Worm (Caenorhabditis elegans) whole organism, young adult: Measurements from ENCODE around the gene kmo-1.

Source experiments
- B0019.2 ChIP-seq: fragments of 200-800 bp; sonication (Bioruptor generic); conservative IDR thresholded peaks from 2 replicates; pipeline ENCODE4 v1.3.6; 2022; ENCODE audit warnings: missing genetic modification reagents, missing genetic modification characterization, missing compliant biosample characterization
- B0336.3 ChIP-seq: fragments of 200-800 bp; sonication (Bioruptor generic); IDR thresholded peaks from 2 replicates; pipeline ENCODE4 v1.3.6; 2022; ENCODE audit warnings: missing genetic modification characterization, missing compliant biosample characterization
- C17E4.6 ChIP-seq: fragments of 200-800 bp; sonication (Bioruptor generic); IDR thresholded peaks from 2 replicates; pipeline ENCODE4 v1.3.6; 2022; ENCODE audit warnings: missing genetic modification reagents, missing genetic modification characterization, missing compliant biosample characterization
- F10E7.11 ChIP-seq: sonication (generic microtip); optimal IDR thresholded peaks from 2 replicates; lab custom pipeline; 2017; ENCODE audit warnings: mild to moderate bottlenecking, missing genetic modification characterization, moderate library complexity, missing compliant biosample characterization
- F23B12.7 ChIP-seq: sonication (generic microtip); optimal IDR thresholded peaks from 2 replicates; lab custom pipeline; 2017; ENCODE audit warnings: missing genetic modification characterization, mild to moderate bottlenecking, missing compliant biosample characterization, antibody characterized with exemption, moderate library complexity; ENCODE audit not compliant: insufficient read depth
- F33H1.4 ChIP-seq: fragments of 200-800 bp; sonication (Bioruptor generic); IDR thresholded peaks from 2 replicates; pipeline ENCODE4 v1.3.6; 2022; ENCODE audit warnings: missing genetic modification reagents, missing genetic modification characterization, missing compliant biosample characterization
- F37B4.10 ChIP-seq: fragments of 200-800 bp; sonication (Bioruptor generic); IDR thresholded peaks from 2 replicates; pipeline ENCODE4 v1.3.6; 2022; ENCODE audit warnings: missing genetic modification characterization, missing compliant biosample characterization
- F55B11.4 ChIP-seq: sonication (generic microtip); optimal IDR thresholded peaks from 2 replicates; lab custom pipeline; 2016; ENCODE audit warnings: missing compliant biosample characterization, missing genetic modification characterization, borderline replicate concordance; ENCODE audit not compliant: insufficient read depth
- F57A8.1 ChIP-seq: fragments of 200-800 bp; sonication (Bioruptor generic); optimal IDR thresholded peaks from 2 replicates; lab custom pipeline; 2018; ENCODE audit warnings: mild to moderate bottlenecking, missing genetic modification characterization, moderate library complexity, missing compliant biosample characterization
- F57C9.4 ChIP-seq: sonication (generic microtip); optimal IDR thresholded peaks from 2 replicates; lab custom pipeline; 2017; ENCODE audit warnings: mild to moderate bottlenecking, missing genetic modification characterization, missing compliant biosample characterization
- Y53G8AR.9 ChIP-seq: fragments of 200-800 bp; sonication (Bioruptor generic); conservative IDR thresholded peaks from 2 replicates; pipeline ENCODE4 v1.3.6; 2022; ENCODE audit warnings: missing genetic modification reagents, missing genetic modification characterization, missing compliant biosample characterization
- ZK185.1 ChIP-seq: sonication (generic microtip); optimal IDR thresholded peaks from 2 replicates; lab custom pipeline; 2016; ENCODE audit warnings: mild to moderate bottlenecking, missing genetic modification characterization, missing compliant biosample characterization; ENCODE audit not compliant: poor library complexity, severe bottlenecking
- akir-1 ChIP-seq: fragments of 200-800 bp; sonication (Bioruptor generic); optimal IDR thresholded peaks from 2 replicates; lab custom pipeline; 2018; ENCODE audit warnings: mild to moderate bottlenecking, missing genetic modification characterization, moderate library complexity, missing compliant biosample characterization
- ama-1 ChIP-seq, 3 experiments: fragments of 150-350 bp in 1 of 3; sonication (generic microtip) in 2 of 3; optimal IDR thresholded peaks; 2 replicates each; lab custom pipeline; 2014 to 2018; ENCODE audit warnings: missing biosample characterization in 2 of 3, missing genetic modification characterization in 2 of 3, missing genetic modification reagents in 2 of 3
- athp-1 ChIP-seq: sonication (generic microtip); optimal IDR thresholded peaks from 2 replicates; lab custom pipeline; 2017; ENCODE audit warnings: mild to moderate bottlenecking, missing genetic modification characterization, missing compliant biosample characterization
- attf-3 ChIP-seq: fragments of 200-800 bp; sonication (Bioruptor generic); conservative IDR thresholded peaks from 2 replicates; pipeline ENCODE4 v1.3.6; 2022; ENCODE audit warnings: missing genetic modification reagents, missing genetic modification characterization, missing compliant biosample characterization
- bed-1 ChIP-seq: fragments of 200-800 bp; sonication (Bioruptor generic); IDR thresholded peaks from 2 replicates; pipeline ENCODE4 v1.3.6; 2022; ENCODE audit warnings: missing genetic modification reagents, missing genetic modification characterization, missing compliant biosample characterization
- cebp-1 ChIP-seq, 2 experiments: fragments of 200-800 bp in 1 of 2; sonication (Bioruptor generic) in 1 of 2; sonication (generic microtip) in 1 of 2; IDR thresholded peaks in 1 of 2; optimal IDR thresholded peaks in 1 of 2; 2 replicates each; pipeline versions ENCODE4 v1.3.6 to Lab custom; 2017 to 2022; ENCODE audit warnings: missing compliant biosample characterization in 2 of 2, missing genetic modification characterization in 2 of 2, mild to moderate bottlenecking in 1 of 2, missing genetic modification reagents in 1 of 2, moderate library complexity in 1 of 2
- ceh-27 ChIP-seq: fragments of 200-800 bp; sonication (Bioruptor generic); optimal IDR thresholded peaks from 2 replicates; lab custom pipeline; 2018; ENCODE audit warnings: mild to moderate bottlenecking, missing genetic modification characterization, moderate library complexity, missing compliant biosample characterization
- egl-18 ChIP-seq: fragments of 200-800 bp; sonication (Bioruptor generic); IDR thresholded peaks from 2 replicates; pipeline ENCODE4 v1.3.6; 2022; ENCODE audit warnings: missing genetic modification reagents, missing genetic modification characterization, missing compliant biosample characterization
- egl-44 ChIP-seq: fragments of 200-800 bp; sonication (Bioruptor generic); IDR thresholded peaks from 2 replicates; pipeline ENCODE4 v1.3.6; 2022; ENCODE audit warnings: missing genetic modification reagents, missing genetic modification characterization, missing compliant biosample characterization
- him-1 ChIP-seq: sonication (generic microtip); optimal IDR thresholded peaks from 2 replicates; lab custom pipeline; 2016; ENCODE audit warnings: missing genotype, missing genetic modification reagents, missing genetic modification characterization, missing compliant biosample characterization
- hlh-12 ChIP-seq: sonication (generic microtip); optimal IDR thresholded peaks from 2 replicates; lab custom pipeline; 2016; ENCODE audit warnings: missing genetic modification characterization, missing compliant biosample characterization
- hmg-20 ChIP-seq: fragments of 200-800 bp; sonication (Bioruptor generic); IDR thresholded peaks from 2 replicates; pipeline ENCODE4 v1.3.6; 2022; ENCODE audit warnings: missing genetic modification reagents, missing genetic modification characterization, missing compliant biosample characterization
- hrde-1 ChIP-seq: sonication (generic microtip); optimal IDR thresholded peaks from 2 replicates; lab custom pipeline; 2016; ENCODE audit warnings: missing genetic modification characterization, mild to moderate bottlenecking, missing compliant biosample characterization, moderate library complexity, missing genotype, missing genetic modification reagents, borderline replicate concordance
- hsf-1 ChIP-seq: fragments of 200-800 bp; sonication (Bioruptor generic); IDR thresholded peaks from 2 replicates; pipeline ENCODE4 v1.3.6; 2022; ENCODE audit warnings: missing genetic modification reagents, missing genetic modification characterization, missing compliant biosample characterization
- lsl-1 ChIP-seq: fragments of 200-800 bp; sonication (Bioruptor generic); optimal IDR thresholded peaks from 2 replicates; lab custom pipeline; 2018; ENCODE audit warnings: mild to moderate bottlenecking, missing genetic modification characterization, moderate library complexity, missing compliant biosample characterization
- lsy-27 ChIP-seq: sonication (generic microtip); optimal IDR thresholded peaks from 2 replicates; lab custom pipeline; 2017; ENCODE audit warnings: missing genetic modification characterization, mild to moderate bottlenecking, missing compliant biosample characterization, antibody characterized with exemption, missing genotype, borderline replicate concordance; ENCODE audit not compliant: insufficient read depth
- mes-4 ChIP-seq: sonication (generic microtip); optimal IDR thresholded peaks from 2 replicates; lab custom pipeline; 2016; ENCODE audit warnings: missing genotype, missing genetic modification characterization, missing compliant biosample characterization
- rec-8 ChIP-seq, 2 experiments: sonication (generic microtip); optimal IDR thresholded peaks; 2 replicates each; lab custom pipeline; 2016; ENCODE audit warnings: mild to moderate bottlenecking in 2 of 2, missing genetic modification characterization in 2 of 2, missing genetic modification reagents in 2 of 2, missing genotype in 2 of 2, missing biosample characterization in 1 of 2, missing compliant biosample characterization in 1 of 2, moderate library complexity in 1 of 2
- repo-1 ChIP-seq: sonication (generic microtip); optimal IDR thresholded peaks from 2 replicates; lab custom pipeline; 2017; ENCODE audit warnings: mild to moderate bottlenecking, missing genetic modification characterization, missing compliant biosample characterization
- sdz-38 ChIP-seq: sonication (generic microtip); optimal IDR thresholded peaks from 2 replicates; lab custom pipeline; 2016; ENCODE audit warnings: missing genotype, missing genetic modification characterization, missing compliant biosample characterization
- snpc-3.4 ChIP-seq: sonication (generic microtip); optimal IDR thresholded peaks from 2 replicates; lab custom pipeline; 2017; ENCODE audit warnings: missing genetic modification characterization, mild to moderate bottlenecking, missing compliant biosample characterization, antibody characterized with exemption, moderate library complexity, missing genotype, missing genetic modification reagents
- unc-130 ChIP-seq: sonication (generic microtip); optimal IDR thresholded peaks from 2 replicates; lab custom pipeline; 2016; ENCODE audit warnings: missing genetic modification reagents, missing genetic modification characterization, missing compliant biosample characterization
- unc-62 ChIP-seq: fragments of 150-350 bp; optimal IDR thresholded peaks from 2 replicates; lab custom pipeline; 2014; ENCODE audit warnings: missing biosample characterization, missing genetic modification reagents, missing genetic modification characterization
- zim-3 ChIP-seq: sonication (generic microtip); optimal IDR thresholded peaks from 2 replicates; lab custom pipeline; 2017; ENCODE audit warnings: mild to moderate bottlenecking, missing genetic modification characterization, moderate library complexity, missing compliant biosample characterization
- ztf-28 ChIP-seq: fragments of 200-800 bp; sonication (Bioruptor generic); IDR thresholded peaks from 2 replicates; pipeline ENCODE4 v1.3.6; 2022; ENCODE audit warnings: missing genetic modification reagents, missing genetic modification characterization, missing compliant biosample characterization
- ztf-3 ChIP-seq: fragments of 200-800 bp; sonication (Bioruptor generic); optimal IDR thresholded peaks from 2 replicates; lab custom pipeline; 2018; ENCODE audit warnings: mild to moderate bottlenecking, missing genetic modification characterization, missing compliant biosample characterization

Gene kmo-1

ce11 chrV:12063036-12063435 is 7.3 kb downstream of the kmo-1 start, which contains the start of gene clh-6 (continued):
- TF ChIP-seq Y53G8AR.9 (GFP tag; lab: Robert Waterston, UW) (peak; percentile 69; the same call in 1 of the 2 replicates), cebp-1 (GFP tag; IDR thresholded peaks at IDR 0.05; lab: Robert Waterston, UW) (no peak), cebp-1 (tag; optimal IDR thresholded peaks at IDR 0.05; lab: Kevin White, UChicago) (peak; percentile 35), ama-1 (optimal IDR thresholded peaks at IDR 0.05; lab: Kevin White, UChicago) (peak; percentile 38), ama-1 (GFP tag; optimal IDR thresholded peaks at IDR 0.05; lab: Kevin White, UChicago) (peak; percentile 14 to 72), hlh-12 (tag; lab: Kevin White, UChicago) (no peak), snpc-3.4 (peak; percentile 51), hsf-1 (peak; percentile 51; the same call in 1 of the 2 replicates), lsy-27 (no peak), athp-1 (tag; lab: Kevin White, UChicago) (no peak), him-1 (tag; lab: Kevin White, UChicago) (no peak), C17E4.6 (GFP tag; lab: Robert Waterston, UW) (no peak), repo-1 (tag; lab: Kevin White, UChicago) (peak; percentile 69)

- no peak for TF ChIP-seq attf-3 (GFP tag; lab: Robert Waterston, UW)
- no peak for TF ChIP-seq ZK185.1 (tag; lab: Kevin White, UChicago)
- no peak for TF ChIP-seq egl-18 (GFP tag; lab: Robert Waterston, UW)
- no peak for TF ChIP-seq B0336.3 (GFP tag; lab: Robert Waterston, UW)
- TF ChIP-seq F33H1.4 (GFP tag; lab: Robert Waterston, UW): no peak
- TF ChIP-seq mes-4 (tag; lab: Kevin White, UChicago): no peak
- peak; percentile 4 for TF ChIP-seq hrde-1 (tag; lab: Kevin White, UChicago)
- no peak for TF ChIP-seq sdz-38 (tag; lab: Kevin White, UChicago)
- no peak for TF ChIP-seq cebp-1 (GFP tag; IDR thresholded peaks at IDR 0.05; lab: Robert Waterston, UW)
- TF ChIP-seq cebp-1 (tag; optimal IDR thresholded peaks at IDR 0.05; lab: Kevin White, UChicago): no peak
- no peak for TF ChIP-seq F10E7.11 (tag; lab: Kevin White, UChicago)
- no peak for TF ChIP-seq ztf-3 (GFP tag; lab: Kevin White, UChicago)
- peak; percentile 66 for TF ChIP-seq lsl-1
- TF ChIP-seq F37B4.10 (GFP tag; lab: Robert Waterston, UW): no peak
- no peak for TF ChIP-seq egl-44 (GFP tag; lab: Robert Waterston, UW)
- TF ChIP-seq C17E4.6 (GFP tag; lab: Robert Waterston, UW): no peak
- TF ChIP-seq, all 124 proteins: peak for 2
Measured at ce11 chrV:12059719-12060118, 10.6 kb downstream of the kmo-1 start, which contains the start of gene R07B7.2. R07B7.2 (minus strand) TSS chrV:12059753.

ce11 chrV:12053598-12053997 is 16.7 kb downstream of the kmo-1 start, which contains the start of gene F10C2.7:
F10C2.7 (plus strand) TSS chrV:12053898.
- TF ChIP-seq zim-3 (tag; lab: Kevin White, UChicago) (no peak), unc-62 (GFP tag; lab: Kevin White, UChicago) (no peak), snpc-3.4 (no peak), hmg-20 (no peak), rec-8 (tag; optimal IDR thresholded peaks at IDR 0.05; lab: Kevin White, UChicago) (no peak), F57C9.4 (no peak), F37B4.10 (GFP tag; lab: Robert Waterston, UW) (no peak), mes-4 (tag; lab: Kevin White, UChicago) (no peak), sdz-38 (tag; lab: Kevin White, UChicago) (no peak), ceh-27 (GFP tag; lab: Kevin White, UChicago) (no peak)

ce11 chrV:12048445-12048844 is 21.9 kb downstream of the kmo-1 start, which contains the start of gene dars-2:
dars-2 (plus strand) TSS chrV:12048745.
- TF ChIP-seq bed-1 (GFP tag; lab: Robert Waterston, UW) (no peak), akir-1 (no peak), egl-44 (GFP tag; lab: Robert Waterston, UW) (no peak), him-1 (tag; lab: Kevin White, UChicago) (no peak), lsy-27 (no peak), F23B12.7 (tag; lab: Kevin White, UChicago) (no peak), F57A8.1 (GFP tag; lab: Kevin White, UChicago) (no peak), ztf-28 (GFP tag; lab: Robert Waterston, UW) (no peak), B0019.2 (GFP tag; lab: Robert Waterston, UW) (no peak), F55B11.4 (tag; lab: Kevin White, UChicago) (no peak), unc-130 (GFP tag; lab: Kevin White, UChicago) (no peak), C17E4.6 (GFP tag; lab: Robert Waterston, UW) (no peak)
